Worm (Caenorhabditis elegans) whole organism, L4 larva: Measurements from ENCODE around the gene F21E9.2.

Experiments
- D1046.2 ChIP-seq: fragments of 200-800 bp; sonication (Bioruptor generic); IDR thresholded peaks from 2 replicates; pipeline ENCODE4 v1.3.6; 2022; ENCODE audit warnings: missing genetic modification characterization, missing compliant biosample characterization
- F26F4.8 ChIP-seq: fragments of 200-800 bp; sonication (Bioruptor generic); conservative IDR thresholded peaks from 2 replicates; pipeline ENCODE4 v1.3.6; 2022; ENCODE audit warnings: missing genetic modification characterization, missing compliant biosample characterization
- R02D3.7 ChIP-seq: fragments of 150-350 bp; sonication (generic microtip); optimal IDR thresholded peaks from 3 replicates; lab custom pipeline; 2014; ENCODE audit warnings: missing biosample characterization, missing genetic modification characterization
- T20F7.1 ChIP-seq: fragments of 200-800 bp; sonication (Bioruptor generic); optimal IDR thresholded peaks from 2 replicates; lab custom pipeline; 2018; ENCODE audit warnings: mild to moderate bottlenecking, missing genetic modification characterization, missing compliant biosample characterization
- Y48G9A.11 ChIP-seq: fragments of 200-800 bp; sonication (Bioruptor generic); IDR thresholded peaks from 2 replicates; pipeline ENCODE4 v1.3.6; 2022; ENCODE audit warnings: missing genetic modification reagents, missing genetic modification characterization, missing compliant biosample characterization
- Y75B8A.6 ChIP-seq: fragments of 200-800 bp; sonication (Bioruptor generic); IDR thresholded peaks from 2 replicates; pipeline ENCODE4 v1.3.6; 2022; ENCODE audit warnings: missing genetic modification reagents, missing genetic modification characterization, missing compliant biosample characterization
- ZK546.5 ChIP-seq, 2 experiments: sonication (generic microtip); optimal IDR thresholded peaks; 2 replicates each; lab custom pipeline; 2017; ENCODE audit warnings: missing biosample characterization in 2 of 2, missing genetic modification characterization in 2 of 2
- ama-1 ChIP-seq: fragments of 150-350 bp; optimal IDR thresholded peaks from 2 replicates; lab custom pipeline; 2014; ENCODE audit warnings: inconsistent platforms, mixed read lengths
- ceh-28 ChIP-seq: fragments of 150-350 bp; optimal IDR thresholded peaks from 2 replicates; lab custom pipeline; 2014; ENCODE audit warnings: missing biosample characterization, missing genetic modification reagents, missing genetic modification characterization
- ceh-32 ChIP-seq: sonication (generic microtip); optimal IDR thresholded peaks from 2 replicates; lab custom pipeline; 2016; ENCODE audit warnings: mild to moderate bottlenecking, missing genetic modification characterization, missing compliant biosample characterization; ENCODE audit not compliant: poor library complexity
- ceh-44 ChIP-seq: fragments of 200-800 bp; sonication (Bioruptor generic); IDR thresholded peaks from 2 replicates; pipeline ENCODE4 v1.3.6; 2022; ENCODE audit warnings: missing genetic modification reagents, missing genetic modification characterization, missing compliant biosample characterization
- daf-12 ChIP-seq: fragments of 150-350 bp; optimal IDR thresholded peaks from 2 replicates; lab custom pipeline; 2014; ENCODE audit warnings: missing biosample characterization, missing genetic modification reagents, missing genetic modification characterization
- daf-19 ChIP-seq: fragments of 200-800 bp; sonication (Bioruptor generic); conservative IDR thresholded peaks from 2 replicates; pipeline ENCODE4 v1.3.6; 2022; ENCODE audit warnings: missing genetic modification characterization, missing compliant biosample characterization
- dmd-6 ChIP-seq: fragments of 200-800 bp; sonication (Bioruptor generic); IDR thresholded peaks from 2 replicates; pipeline ENCODE4 v1.3.6; 2022; ENCODE audit warnings: missing genetic modification reagents, missing genetic modification characterization, missing compliant biosample characterization
- dpl-1 ChIP-seq: fragments of 150-350 bp; optimal IDR thresholded peaks from 2 replicates; lab custom pipeline; 2014; ENCODE audit warnings: missing biosample characterization, missing genetic modification reagents, missing genetic modification characterization
- gei-8 ChIP-seq: fragments of 200-800 bp; sonication (Bioruptor generic); optimal IDR thresholded peaks from 2 replicates; lab custom pipeline; 2018; ENCODE audit warnings: mild to moderate bottlenecking, missing genetic modification characterization, missing compliant biosample characterization
- jun-1 ChIP-seq: fragments of 150-350 bp; optimal IDR thresholded peaks from 2 replicates; lab custom pipeline; 2014; ENCODE audit warnings: missing biosample characterization, missing genetic modification reagents, missing genetic modification characterization
- lim-7 ChIP-seq: fragments of 200-800 bp; sonication (Bioruptor generic); IDR thresholded peaks from 2 replicates; pipeline ENCODE4 v1.3.6; 2022; ENCODE audit warnings: missing genetic modification characterization, missing compliant biosample characterization
- lin-1 ChIP-seq: fragments of 200-800 bp; sonication (Bioruptor generic); IDR thresholded peaks from 2 replicates; pipeline ENCODE4 v1.3.6; 2022; ENCODE audit warnings: missing genetic modification reagents, missing genetic modification characterization, missing compliant biosample characterization
- lin-13 ChIP-seq: fragments of 150-350 bp; optimal IDR thresholded peaks from 2 replicates; lab custom pipeline; 2014; ENCODE audit warnings: missing biosample characterization, missing genetic modification reagents, missing genetic modification characterization
- lin-29 ChIP-seq: fragments of 200-800 bp; sonication (Bioruptor generic); IDR thresholded peaks from 2 replicates; pipeline ENCODE4 v1.3.6; 2022; ENCODE audit warnings: missing genetic modification reagents, missing genetic modification characterization, missing compliant biosample characterization
- lin-39 ChIP-seq: fragments of 150-350 bp; optimal IDR thresholded peaks from 2 replicates; lab custom pipeline; 2014; ENCODE audit warnings: missing biosample characterization, missing genetic modification reagents, missing genetic modification characterization
- lir-3 ChIP-seq: sonication (generic microtip); optimal IDR thresholded peaks from 2 replicates; lab custom pipeline; 2016; ENCODE audit warnings: mild to moderate bottlenecking, missing genetic modification characterization, missing compliant biosample characterization
- mdt-29 ChIP-seq: fragments of 200-800 bp; sonication (Bioruptor generic); IDR thresholded peaks from 2 replicates; pipeline ENCODE4 v1.3.6; 2022; ENCODE audit warnings: missing genetic modification reagents, missing genetic modification characterization, missing compliant biosample characterization
- mes-2 ChIP-seq: sonication (generic microtip); optimal IDR thresholded peaks from 2 replicates; lab custom pipeline; 2016; ENCODE audit warnings: missing genotype, mild to moderate bottlenecking, missing genetic modification characterization, missing compliant biosample characterization; ENCODE audit not compliant: poor library complexity, severe bottlenecking
- nhr-11 ChIP-seq: fragments of 150-350 bp; optimal IDR thresholded peaks from 2 replicates; lab custom pipeline; 2014; ENCODE audit warnings: missing biosample characterization, missing genetic modification characterization
- nhr-111 ChIP-seq: fragments of 200-800 bp; sonication (Bioruptor generic); optimal IDR thresholded peaks from 2 replicates; lab custom pipeline; 2018; ENCODE audit warnings: mild to moderate bottlenecking, missing genetic modification characterization, missing compliant biosample characterization
- nhr-48 ChIP-seq: sonication (generic microtip); optimal IDR thresholded peaks from 2 replicates; lab custom pipeline; 2016; ENCODE audit warnings: mild to moderate bottlenecking, missing genetic modification characterization, missing compliant biosample characterization
- nhr-76 ChIP-seq: fragments of 150-350 bp; optimal IDR thresholded peaks from 2 replicates; lab custom pipeline; 2014; ENCODE audit warnings: missing biosample characterization, missing genetic modification characterization
- nhr-77 ChIP-seq: fragments of 150-350 bp; optimal IDR thresholded peaks from 2 replicates; lab custom pipeline; 2014; ENCODE audit warnings: missing biosample characterization, missing genetic modification characterization
- pha-4 ChIP-seq, 2 experiments: fragments of 150-350 bp in 1 of 2; fragments of 200-800 bp in 1 of 2; sonication (Bioruptor generic) in 1 of 2; IDR thresholded peaks in 1 of 2; optimal IDR thresholded peaks in 1 of 2; 2 replicates each; pipeline versions ENCODE4 v1.3.6 to Lab custom; 2014 to 2022; ENCODE audit warnings: missing genetic modification characterization in 2 of 2, missing genetic modification reagents in 2 of 2, missing biosample characterization in 1 of 2, missing compliant biosample characterization in 1 of 2
- pqm-1 ChIP-seq: sonication (generic microtip); optimal IDR thresholded peaks from 2 replicates; lab custom pipeline; 2017; ENCODE audit warnings: missing biosample characterization, missing genetic modification characterization
- set-16 ChIP-seq: fragments of 200-800 bp; sonication (Bioruptor generic); IDR thresholded peaks from 2 replicates; pipeline ENCODE4 v1.3.6; 2022; ENCODE audit warnings: missing genetic modification reagents, missing genetic modification characterization, missing compliant biosample characterization
- snpc-1.2 ChIP-seq: fragments of 200-800 bp; sonication (Bioruptor generic); IDR thresholded peaks from 2 replicates; pipeline ENCODE4 v1.3.6; 2022; ENCODE audit warnings: missing genetic modification reagents, missing genetic modification characterization, missing compliant biosample characterization
- spr-1 ChIP-seq: sonication (generic microtip); optimal IDR thresholded peaks from 2 replicates; lab custom pipeline; 2016; ENCODE audit warnings: mild to moderate bottlenecking, missing genetic modification characterization, missing compliant biosample characterization
- tag-97 ChIP-seq: fragments of 200-800 bp; sonication (Bioruptor generic); IDR thresholded peaks from 2 replicates; pipeline ENCODE4 v1.3.6; 2022; ENCODE audit warnings: missing genetic modification characterization, missing compliant biosample characterization
- unc-130 ChIP-seq: sonication (generic microtip); optimal IDR thresholded peaks from 2 replicates; lab custom pipeline; 2016; ENCODE audit warnings: missing genetic modification reagents, missing genetic modification characterization, missing compliant biosample characterization
- unc-39 ChIP-seq: sonication (generic microtip); optimal IDR thresholded peaks from 2 replicates; lab custom pipeline; 2017; ENCODE audit warnings: missing biosample characterization, missing genetic modification characterization
- unc-62 ChIP-seq, 3 experiments: fragments of 150-350 bp in 1 of 3; sonication (generic microtip); optimal IDR thresholded peaks in 2 of 3; peaks in 1 of 3; 1 replicate in 1 of 3; 2 replicates in 2 of 3; lab custom pipeline; 2014 to 2017; ENCODE audit warnings: missing biosample characterization in 3 of 3, missing genetic modification characterization in 3 of 3, missing genetic modification reagents in 3 of 3, missing genotype in 1 of 3
- vab-7 ChIP-seq: fragments of 200-800 bp; sonication (Bioruptor generic); IDR thresholded peaks from 2 replicates; pipeline ENCODE4 v1.3.6; 2022; ENCODE audit warnings: missing genetic modification reagents, missing genetic modification characterization, missing compliant biosample characterization
- zip-2 ChIP-seq: fragments of 150-350 bp; optimal IDR thresholded peaks from 2 replicates; lab custom pipeline; 2014; ENCODE audit warnings: missing biosample characterization, missing genetic modification characterization

The F21E9.2 gene

ce11 chrX:1344818-1345217 is 15.1 kb upstream of the F21E9.2 start (continued):
- TF ChIP-seq nhr-11 (tag; lab: Kevin White, UChicago) (peak; percentile 95), dpl-1 (GFP tag; lab: Kevin White, UChicago) (peak; percentile 74), dmd-6 (peak; percentile 92), gei-8 (no peak), daf-12 (no peak), Y75B8A.6 (GFP tag; lab: Robert Waterston, UW) (0 out of 2 replicates have a peak, but pooled peaks have one; percentile 61), lir-3 (peak; percentile 78), ama-1 (lab: Kevin White, UChicago) (no peak), unc-130 (GFP tag; lab: Kevin White, UChicago) (no peak), lim-7 (GFP tag; lab: Robert Waterston, UW) (no peak), nhr-111 (GFP tag; lab: Kevin White, UChicago) (no peak), pha-4 (GFP tag; IDR thresholded peaks at IDR 0.05; lab: Robert Waterston, UW) (peak; percentile 84), pha-4 (tag; optimal IDR thresholded peaks at IDR 0.05; lab: Kevin White, UChicago) (peak; percentile 95), nhr-76 (peak; percentile 77), spr-1 (tag; lab: Kevin White, UChicago) (peak; percentile 96), nhr-77 (tag; lab: Kevin White, UChicago) (peak; percentile 99), ceh-44 (0 out of 2 replicates have a peak, but pooled peaks have one; percentile 50), ZK546.5 (tag; optimal IDR thresholded peaks at IDR 0.05; lab: Kevin White, UChicago) (peak in 1 of 2 experiments; percentile 73), Y48G9A.11 (GFP tag; lab: Robert Waterston, UW) (peak; percentile 69; the same call in 1 of the 2 replicates), tag-97 (GFP tag; lab: Robert Waterston, UW) (no peak), set-16 (GFP tag; lab: Robert Waterston, UW) (no peak), F26F4.8 (GFP tag; lab: Robert Waterston, UW) (no peak), zip-2 (tag; lab: Kevin White, UChicago) (peak; percentile 95), unc-39 (tag; lab: Kevin White, UChicago) (peak; percentile 58), lin-1 (GFP tag; lab: Robert Waterston, UW) (peak; percentile 89), vab-7 (GFP tag; lab: Robert Waterston, UW) (peak; percentile 78), T20F7.1 (GFP tag; lab: Kevin White, UChicago) (peak; percentile 90), mes-2 (peak; percentile 97), nhr-48 (tag; lab: Kevin White, UChicago) (peak; percentile 94), daf-19 (peak; percentile 87), D1046.2 (GFP tag; lab: Robert Waterston, UW) (peak; percentile 81), snpc-1.2 (GFP tag; lab: Robert Waterston, UW) (no peak), pqm-1 (peak; percentile 34)

- no peak for TF ChIP-seq lin-13 (GFP tag; lab: Kevin White, UChicago)
- no peak for TF ChIP-seq lin-29 (GFP tag; lab: Robert Waterston, UW)
- no peak for TF ChIP-seq dmd-6
- no peak for TF ChIP-seq unc-62 (GFP tag; optimal IDR thresholded peaks at IDR 0.05 in 1 of 2; lab: Kevin White, UChicago)
- no peak for TF ChIP-seq unc-62 (tag; optimal IDR thresholded peaks at IDR 0.05; lab: Kevin White, UChicago)
- TF ChIP-seq jun-1: no peak
- TF ChIP-seq lin-39 (tag; lab: Kevin White, UChicago): no peak
- no peak for TF ChIP-seq mdt-29 (GFP tag; lab: Robert Waterston, UW)
- no peak for TF ChIP-seq ceh-28 (tag; lab: Kevin White, UChicago)
- TF ChIP-seq ceh-32 (tag; lab: Kevin White, UChicago): no peak
- no peak for TF ChIP-seq R02D3.7 (tag; lab: Kevin White, UChicago)
Measured at ce11 chrX:1344321-1344720, 14.6 kb upstream of the F21E9.2 start, which contains the start of gene ins-39. Gene ins-39 (minus strand): TSS chrX:1344421.
